Worm (Caenorhabditis elegans) whole organism, mixed stage, embryonic: ENCODE data around the gene C35A5.4.

Source experiments
- M03D4.4 ChIP-seq: sonication (generic microtip); optimal IDR thresholded peaks from 2 replicates; lab custom pipeline; 2017; ENCODE audit warnings: mild to moderate bottlenecking, missing genetic modification characterization, missing compliant biosample characterization
- bed-3 ChIP-seq: fragments of 200-800 bp; sonication (Bioruptor generic); optimal IDR thresholded peaks from 3 replicates; lab custom pipeline; 2018; ENCODE audit warnings: mild to moderate bottlenecking, missing genetic modification characterization, moderate library complexity, missing compliant biosample characterization
- blmp-1 ChIP-seq: fragments of 150-350 bp; optimal IDR thresholded peaks from 2 replicates; lab custom pipeline; 2014; ENCODE audit warnings: missing biosample characterization, missing genetic modification characterization
- ceh-39 ChIP-seq: fragments of 150-350 bp; optimal IDR thresholded peaks from 2 replicates; lab custom pipeline; 2014; ENCODE audit warnings: missing biosample characterization, missing genetic modification characterization
- ceh-43 ChIP-seq: fragments of 200-800 bp; sonication (Bioruptor generic); optimal IDR thresholded peaks from 2 replicates; lab custom pipeline; 2018; ENCODE audit warnings: mild to moderate bottlenecking, missing genetic modification characterization, moderate library complexity, missing compliant biosample characterization
- ces-1 ChIP-seq: fragments of 150-350 bp; optimal IDR thresholded peaks from 2 replicates; lab custom pipeline; 2014; ENCODE audit warnings: missing biosample characterization, missing genetic modification reagents, missing genetic modification characterization
- drap-1 ChIP-seq: fragments of 200-800 bp; sonication (Bioruptor generic); optimal IDR thresholded peaks from 3 replicates; lab custom pipeline; 2018; ENCODE audit warnings: mild to moderate bottlenecking, missing genetic modification characterization, missing compliant biosample characterization
- elt-1 ChIP-seq: sonication (generic microtip); optimal IDR thresholded peaks from 2 replicates; lab custom pipeline; 2017; ENCODE audit warnings: missing genetic modification characterization, mild to moderate bottlenecking, missing compliant biosample characterization, antibody characterized with exemption, moderate library complexity, borderline replicate concordance; ENCODE audit not compliant: insufficient read depth
- elt-3 ChIP-seq: fragments of 150-350 bp; optimal IDR thresholded peaks from 2 replicates; lab custom pipeline; 2014; ENCODE audit warnings: missing biosample characterization, missing genetic modification characterization
- flh-1 ChIP-seq: fragments of 200-800 bp; sonication (Bioruptor generic); optimal IDR thresholded peaks from 2 replicates; lab custom pipeline; 2018; ENCODE audit warnings: mild to moderate bottlenecking, missing genetic modification characterization, moderate library complexity, missing compliant biosample characterization
- hlh-1 ChIP-seq: fragments of 150-350 bp; optimal IDR thresholded peaks from 2 replicates; lab custom pipeline; 2014; ENCODE audit warnings: missing biosample characterization, missing genetic modification reagents, missing genetic modification characterization
- lin-13 ChIP-seq: fragments of 150-350 bp; optimal IDR thresholded peaks from 2 replicates; lab custom pipeline; 2014; ENCODE audit warnings: missing biosample characterization, missing genetic modification characterization
- lin-32 ChIP-seq: fragments of 200-800 bp; sonication (Bioruptor generic); optimal IDR thresholded peaks from 2 replicates; lab custom pipeline; 2018; ENCODE audit warnings: mild to moderate bottlenecking, missing genetic modification characterization, missing compliant biosample characterization
- lsy-2 ChIP-seq: fragments of 150-350 bp; optimal IDR thresholded peaks from 2 replicates; lab custom pipeline; 2014; ENCODE audit warnings: missing biosample characterization, missing genetic modification characterization
- mab-5 ChIP-seq: fragments of 150-350 bp; optimal IDR thresholded peaks from 2 replicates; lab custom pipeline; 2014; ENCODE audit warnings: missing biosample characterization, missing genetic modification characterization
- mep-1 ChIP-seq: fragments of 150-350 bp; optimal IDR thresholded peaks from 2 replicates; lab custom pipeline; 2017; ENCODE audit warnings: missing biosample characterization, missing genetic modification reagents, missing genetic modification characterization, inconsistent platforms
- mls-2 ChIP-seq: sonication (generic microtip); optimal IDR thresholded peaks from 2 replicates; lab custom pipeline; 2016; ENCODE audit warnings: mild to moderate bottlenecking, missing genetic modification characterization, moderate library complexity, missing compliant biosample characterization
- nhr-2 ChIP-seq: fragments of 150-350 bp; optimal IDR thresholded peaks from 2 replicates; lab custom pipeline; 2014; ENCODE audit warnings: missing biosample characterization, missing genetic modification characterization
- nhr-237 ChIP-seq: fragments of 150-350 bp; optimal IDR thresholded peaks from 2 replicates; lab custom pipeline; 2014; ENCODE audit warnings: missing biosample characterization, missing genetic modification characterization
- nhr-28 ChIP-seq: fragments of 150-350 bp; optimal IDR thresholded peaks from 2 replicates; lab custom pipeline; 2014; ENCODE audit warnings: missing biosample characterization, missing genetic modification characterization
- nhr-76 ChIP-seq: sonication (generic microtip); optimal IDR thresholded peaks from 2 replicates; lab custom pipeline; 2017; ENCODE audit warnings: missing biosample characterization, missing genetic modification characterization
- pha-4 ChIP-seq: fragments of 150-350 bp; optimal IDR thresholded peaks from 2 replicates; lab custom pipeline; 2018; ENCODE audit warnings: missing biosample characterization, missing genetic modification reagents, missing genetic modification characterization
- sem-2 ChIP-seq: fragments of 200-800 bp; sonication (Bioruptor generic); optimal IDR thresholded peaks from 2 replicates; lab custom pipeline; 2018; ENCODE audit warnings: mild to moderate bottlenecking, missing genetic modification characterization, missing compliant biosample characterization
- sptf-1 ChIP-seq: sonication (generic microtip); optimal IDR thresholded peaks from 2 replicates; lab custom pipeline; 2017; ENCODE audit warnings: mild to moderate bottlenecking, missing genetic modification characterization, moderate library complexity, missing compliant biosample characterization
- tbx-8 ChIP-seq: fragments of 200-800 bp; sonication (Bioruptor generic); optimal IDR thresholded peaks from 2 replicates; lab custom pipeline; 2018; ENCODE audit warnings: mild to moderate bottlenecking, missing genetic modification characterization, moderate library complexity, missing compliant biosample characterization
- unc-39 ChIP-seq: fragments of 150-350 bp; optimal IDR thresholded peaks from 2 replicates; lab custom pipeline; 2014; ENCODE audit warnings: missing biosample characterization, missing genetic modification characterization
- zip-8 ChIP-seq: fragments of 150-350 bp; optimal IDR thresholded peaks from 2 replicates; lab custom pipeline; 2014; ENCODE audit warnings: missing biosample characterization, missing genetic modification characterization
- ztf-11 ChIP-seq: fragments of 150-350 bp; optimal IDR thresholded peaks from 2 replicates; lab custom pipeline; 2014; ENCODE audit warnings: missing biosample characterization, missing genetic modification characterization

Gene C35A5.4

DNA sequence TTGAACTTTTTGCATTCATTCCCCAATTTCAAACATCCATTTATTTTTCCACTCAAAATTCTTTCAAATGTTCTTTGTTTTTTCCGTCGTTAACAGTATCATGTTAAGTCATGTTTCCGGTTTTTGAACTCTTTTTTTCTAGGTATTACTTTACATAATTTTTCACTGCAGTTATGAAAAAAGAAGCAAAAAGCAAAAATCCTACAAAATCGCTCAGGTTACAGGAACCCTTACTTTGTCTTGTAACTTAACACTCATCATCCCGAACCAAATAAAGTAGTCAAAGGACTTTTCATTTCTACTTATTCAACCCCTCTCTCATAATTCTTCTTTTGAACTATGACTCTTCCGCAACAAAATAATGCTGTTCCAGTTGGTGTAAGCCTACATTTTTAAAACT, 5.4 kb upstream of the C35A5.4 start, which contains the start of gene aqp-5:
TSS of gene aqp-5 (plus strand) at position 301 of the 400 bp plus-strand sequence.
- TF ChIP-seq zip-8 (tag; lab: Kevin White, UChicago), result no peak
- no peak for TF ChIP-seq blmp-1 (tag; lab: Kevin White, UChicago)
- no peak for TF ChIP-seq unc-39 (tag; lab: Kevin White, UChicago)
- no peak for TF ChIP-seq ces-1
- TF ChIP-seq nhr-76 (tag; lab: Kevin White, UChicago), result no peak
- TF ChIP-seq tbx-8 (GFP tag; lab: Kevin White, UChicago), result no peak
- no peak for TF ChIP-seq pha-4 (tag; lab: Kevin White, UChicago)
- TF ChIP-seq drap-1 (GFP tag; lab: Kevin White, UChicago), result no peak
- no peak for TF ChIP-seq nhr-237 (tag; lab: Kevin White, UChicago)

DNA sequence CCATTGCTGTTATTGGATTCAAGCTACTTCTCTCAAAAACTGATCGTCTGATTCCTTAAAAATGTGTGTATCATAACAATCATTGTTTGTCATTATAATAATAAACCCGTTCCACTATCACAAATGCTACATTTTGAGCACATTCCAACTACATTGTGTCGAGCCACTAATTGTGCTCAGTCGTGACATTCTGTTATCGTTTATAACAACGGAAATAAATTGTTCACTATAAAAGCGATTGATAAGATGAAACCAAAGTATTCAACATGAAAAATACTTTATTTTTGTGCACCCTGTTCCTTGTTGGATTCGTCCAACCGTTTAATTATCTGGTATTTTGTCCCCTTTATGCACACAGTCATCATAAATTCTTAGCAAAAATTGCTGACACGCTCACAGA, 3.7 kb upstream of the C35A5.4 start, which contains the start of gene ugt-33:
TSS of gene ugt-33 (plus strand) at position 260 of the 400 bp plus-strand sequence.
- TF ChIP-seq sptf-1 (tag; lab: Kevin White, UChicago), result no peak
- no peak for TF ChIP-seq ceh-43
- no peak for TF ChIP-seq drap-1 (GFP tag; lab: Kevin White, UChicago)
- no peak for TF ChIP-seq ztf-11
- no peak for TF ChIP-seq lin-32 (GFP tag; lab: Kevin White, UChicago)
- TF ChIP-seq elt-1 (tag; lab: Kevin White, UChicago), result no peak
- no peak for TF ChIP-seq nhr-2 (tag; lab: Kevin White, UChicago)
- no peak for TF ChIP-seq ceh-39 (tag; lab: Kevin White, UChicago)
- no peak for TF ChIP-seq mep-1
- no peak for TF ChIP-seq tbx-8 (GFP tag; lab: Kevin White, UChicago)
- no peak for TF ChIP-seq M03D4.4
- TF ChIP-seq unc-39 (tag; lab: Kevin White, UChicago), result no peak
- no peak for TF ChIP-seq nhr-28 (tag; lab: Kevin White, UChicago)
- no peak for TF ChIP-seq blmp-1 (tag; lab: Kevin White, UChicago)
- no peak for TF ChIP-seq mls-2 (tag; lab: Kevin White, UChicago)
- TF ChIP-seq pha-4 (tag; lab: Kevin White, UChicago), result no peak
- no peak for TF ChIP-seq mab-5 (tag; lab: Kevin White, UChicago)
- no peak for TF ChIP-seq flh-1 (GFP tag; lab: Kevin White, UChicago)
- TF ChIP-seq hlh-1, result no peak
- no peak for TF ChIP-seq sem-2 (GFP tag; lab: Kevin White, UChicago)
- TF ChIP-seq, all 35 proteins: peak for 0

DNA sequence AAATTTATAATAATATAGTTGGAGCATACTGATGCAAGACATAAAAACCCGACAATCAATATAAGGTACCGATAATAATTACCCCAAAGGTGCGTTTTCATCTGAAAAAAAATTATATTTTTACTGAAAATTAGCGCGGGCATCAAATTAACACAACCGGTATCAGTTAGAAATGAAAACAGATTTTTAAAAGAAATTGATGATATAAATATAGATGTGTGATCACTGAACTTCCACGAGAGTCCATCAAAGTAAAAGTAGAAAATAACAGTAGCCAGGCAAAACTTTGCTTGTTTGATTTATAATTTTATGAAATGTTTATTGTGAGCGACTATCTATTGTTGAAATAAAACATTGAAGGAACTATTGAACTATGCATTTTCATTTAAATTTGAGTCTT, 4.5 kb downstream of the C35A5.4 start, which contains the start of gene C35A5.3:
TSS of gene C35A5.3 (minus strand) at position 101 of the 400 bp plus-strand sequence.
- no peak for TF ChIP-seq lin-32 (GFP tag; lab: Kevin White, UChicago)
- no peak for TF ChIP-seq elt-1 (tag; lab: Kevin White, UChicago)
- no peak for TF ChIP-seq flh-1 (GFP tag; lab: Kevin White, UChicago)
- no peak for TF ChIP-seq bed-3 (GFP tag; lab: Kevin White, UChicago)
- TF ChIP-seq ceh-43, result no peak
- TF ChIP-seq nhr-28 (tag; lab: Kevin White, UChicago), result no peak
- no peak for TF ChIP-seq elt-3 (tag; lab: Kevin White, UChicago)
- no peak for TF ChIP-seq blmp-1 (tag; lab: Kevin White, UChicago)
- TF ChIP-seq drap-1 (GFP tag; lab: Kevin White, UChicago), result no peak
- no peak for TF ChIP-seq pha-4 (tag; lab: Kevin White, UChicago)
- no peak for TF ChIP-seq zip-8 (tag; lab: Kevin White, UChicago)

DNA sequence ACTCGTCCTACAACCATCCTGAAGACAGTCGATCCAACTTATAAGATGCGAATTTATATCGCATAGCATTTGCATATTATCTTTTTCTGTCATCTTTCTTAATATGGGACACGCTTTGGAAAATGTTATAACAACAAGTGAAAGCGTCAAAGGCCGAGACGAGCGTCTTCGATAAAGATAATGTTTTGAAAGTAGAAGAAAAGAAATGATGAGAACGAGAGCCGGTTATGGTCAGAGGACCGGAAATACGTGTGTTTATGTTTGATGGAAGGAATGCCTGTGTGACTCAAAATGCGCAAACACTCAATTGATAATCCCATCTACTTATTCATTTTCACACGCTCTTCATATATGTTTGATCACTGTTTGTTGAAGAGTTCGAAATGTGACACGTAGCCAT, 6.2 kb downstream of the C35A5.4 start, which contains the start of gene C35A5.11:
TSS of gene C35A5.11 (minus strand) at position 101 of the 400 bp plus-strand sequence.
- no peak for TF ChIP-seq nhr-237 (tag; lab: Kevin White, UChicago)
- no peak for TF ChIP-seq mab-5 (tag; lab: Kevin White, UChicago)
- no peak for TF ChIP-seq nhr-76 (tag; lab: Kevin White, UChicago)
- TF ChIP-seq mep-1, result no peak
- no peak for TF ChIP-seq elt-1 (tag; lab: Kevin White, UChicago)
- no peak for TF ChIP-seq ces-1
- TF ChIP-seq lin-13 (tag; lab: Kevin White, UChicago), result no peak
- no peak for TF ChIP-seq ceh-43
- TF ChIP-seq sptf-1 (tag; lab: Kevin White, UChicago), result no peak

DNA sequence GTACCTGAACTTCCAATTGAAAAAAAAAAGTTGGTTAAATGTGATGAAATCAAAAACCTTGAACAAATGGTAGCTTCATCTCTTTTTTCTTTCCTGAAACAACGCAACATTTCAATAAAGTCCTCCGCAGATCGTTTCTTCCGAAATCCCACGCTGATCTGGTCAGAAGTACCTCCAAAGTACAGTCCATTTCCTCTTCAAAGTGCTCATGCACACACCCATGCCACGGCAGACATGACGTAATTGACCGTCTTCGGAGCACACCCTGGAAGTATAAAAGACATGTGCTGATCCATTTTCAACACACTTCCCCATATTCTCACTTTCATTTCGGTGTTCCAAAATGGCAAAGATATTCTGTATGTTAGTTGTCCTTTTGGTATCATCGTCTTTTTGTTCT, 7.1 kb downstream of the C35A5.4 start, which contains the start of gene C35A5.10:
TSS of gene C35A5.10 (plus strand) at position 301 of the 400 bp plus-strand sequence.
- TF ChIP-seq mep-1, result no peak
- TF ChIP-seq ceh-43, result no peak
- TF ChIP-seq lin-13 (tag; lab: Kevin White, UChicago), result no peak
- no peak for TF ChIP-seq lsy-2 (tag; lab: Kevin White, UChicago)
- TF ChIP-seq nhr-76 (tag; lab: Kevin White, UChicago), result no peak
- TF ChIP-seq zip-8 (tag; lab: Kevin White, UChicago), result no peak
- TF ChIP-seq, all 35 proteins: peak for 0
